Fruit fly (Drosophila melanogaster) whole organism, embryonic: ENCODE measurements around the gene Rsbp15.

Experiments used
- CG1832 ChIP-seq: fragments of 200-800 bp; sonication (Bioruptor generic); optimal IDR thresholded peaks from 2 replicates; lab custom pipeline; 2017; ENCODE audit warnings: missing biosample characterization, mild to moderate bottlenecking, missing genetic modification characterization, inconsistent platforms
- CG18476 ChIP-seq: fragments of 200-800 bp; sonication (Bioruptor generic); optimal IDR thresholded peaks from 2 replicates; lab custom pipeline; 2016; ENCODE audit warnings: missing biosample characterization, mild to moderate bottlenecking, missing genetic modification characterization
- Dll ChIP-seq: fragments of 200-800 bp; sonication (Bioruptor generic); IDR thresholded peaks from 4 replicates; pipeline ENCODE4 v1.3.6; 2022; ENCODE audit warnings: missing biosample characterization, missing genetic modification characterization; ENCODE audit not compliant: partially characterized antibody
- Hr3 ChIP-seq: fragments of 200-800 bp; sonication (Bioruptor generic); optimal IDR thresholded peaks from 3 replicates; lab custom pipeline; 2016; ENCODE audit warnings: missing biosample characterization, missing genetic modification characterization
- br ChIP-seq: fragments of >200 bp; optimal IDR thresholded peaks from 2 replicates; lab custom pipeline; 2017

dm6 chr3R:12258437-12258836 is 36.2 kb downstream of the Rsbp15 start, which contains the start of the genes CG44037 and svp:
- TF ChIP-seq CG1832 (no peak), CG18476 (no peak), br (lab: Kevin White, UChicago) (no peak), Hr3 (GFP tag; lab: Kevin White, UChicago) (no peak), Dll (GFP tag; lab: Robert Waterston, UW) (no peak)
